Fruit fly (Drosophila melanogaster) whole organism, embryonic: ENCODE results near the gene CG5071.

Experiments used
- Antp ChIP-seq: fragments of 200-800 bp; sonication (Bioruptor generic); optimal IDR thresholded peaks from 3 replicates; lab custom pipeline; 2016; ENCODE audit warnings: missing biosample characterization, missing genetic modification characterization
- Atf6 ChIP-seq: fragments of 200-800 bp; sonication (Bioruptor generic); IDR thresholded peaks from 2 replicates; pipeline ENCODE4 v1.3.6; 2022; ENCODE audit warnings: missing biosample characterization, missing genetic modification characterization
- B-H2 ChIP-seq: fragments of 200-800 bp; sonication (Bioruptor generic); optimal IDR thresholded peaks from 2 replicates; lab custom pipeline; 2018; ENCODE audit warnings: missing biosample characterization, mild to moderate bottlenecking, missing genetic modification characterization
- Bdp1 ChIP-seq: fragments of 200-800 bp; sonication (Bioruptor generic); optimal IDR thresholded peaks from 3 replicates; lab custom pipeline; 2016; ENCODE audit warnings: missing biosample characterization, missing genetic modification characterization
- Blimp-1 ChIP-seq: fragments of 200-800 bp; sonication (Bioruptor generic); optimal IDR thresholded peaks from 3 replicates; lab custom pipeline; 2018; ENCODE audit warnings: missing biosample characterization, missing genetic modification characterization, mild to moderate bottlenecking, moderate library complexity, missing genetic modification reagents
- CG10147 ChIP-seq: fragments of 200-800 bp; sonication (Bioruptor generic); optimal IDR thresholded peaks from 2 replicates; lab custom pipeline; 2019; ENCODE audit warnings: missing biosample characterization, mild to moderate bottlenecking, missing genetic modification characterization, moderate library complexity
- CG1024 ChIP-seq: fragments of 200-800 bp; sonication (Bioruptor generic); IDR thresholded peaks from 2 replicates; pipeline ENCODE4 v1.3.6; 2022; ENCODE audit warnings: missing biosample characterization, missing genetic modification characterization
- CG10654 ChIP-seq: fragments of 200-800 bp; sonication (Bioruptor generic); optimal IDR thresholded peaks from 2 replicates; lab custom pipeline; 2016; ENCODE audit warnings: missing biosample characterization, missing genetic modification characterization
- CG10979 ChIP-seq: fragments of 200-800 bp; sonication (Bioruptor generic); optimal IDR thresholded peaks from 2 replicates; lab custom pipeline; 2018; ENCODE audit warnings: missing biosample characterization, mild to moderate bottlenecking, missing genetic modification characterization, moderate library complexity
- CG11504 ChIP-seq: fragments of 200-800 bp; sonication (Bioruptor generic); optimal IDR thresholded peaks from 3 replicates; lab custom pipeline; 2019; ENCODE audit warnings: missing biosample characterization, mild to moderate bottlenecking, missing genetic modification characterization, moderate library complexity
- CG13424 ChIP-seq: fragments of 200-800 bp; sonication (Bioruptor generic); optimal IDR thresholded peaks from 2 replicates; lab custom pipeline; 2019; ENCODE audit warnings: missing biosample characterization, mild to moderate bottlenecking, missing genetic modification characterization, moderate library complexity
- CG14014 ChIP-seq: fragments of 200-800 bp; sonication (Bioruptor generic); IDR thresholded peaks from 2 replicates; pipeline ENCODE4 v1.3.6; 2022; ENCODE audit warnings: missing biosample characterization, missing genetic modification characterization
- CG15269 ChIP-seq: fragments of 200-800 bp; sonication (Bioruptor generic); optimal IDR thresholded peaks from 2 replicates; lab custom pipeline; 2018; ENCODE audit warnings: missing biosample characterization, mild to moderate bottlenecking, missing genetic modification characterization, moderate library complexity
- CG1529 ChIP-seq: fragments of 200-800 bp; sonication (Bioruptor generic); optimal IDR thresholded peaks from 3 replicates; lab custom pipeline; 2018; ENCODE audit warnings: missing biosample characterization, missing genetic modification characterization
- CG17359 ChIP-seq: fragments of 200-800 bp; sonication (Bioruptor generic); optimal IDR thresholded peaks from 3 replicates; lab custom pipeline; 2018; ENCODE audit warnings: missing biosample characterization, mild to moderate bottlenecking, missing genetic modification characterization, moderate library complexity
- CG17829 ChIP-seq: fragments of 200-800 bp; optimal IDR thresholded peaks from 2 replicates; lab custom pipeline; 2019; ENCODE audit warnings: missing biosample characterization, mild to moderate bottlenecking, missing genetic modification characterization, moderate library complexity
- CG31365 ChIP-seq: fragments of 200-800 bp; sonication (Bioruptor generic); optimal IDR thresholded peaks from 2 replicates; lab custom pipeline; 2018; ENCODE audit warnings: missing biosample characterization, mild to moderate bottlenecking, missing genetic modification characterization
- CG32772 ChIP-seq: fragments of 200-800 bp; sonication (Bioruptor generic); IDR thresholded peaks from 2 replicates; pipeline ENCODE4 v1.3.6; 2022; ENCODE audit warnings: missing biosample characterization, missing genetic modification characterization
- CG8388 ChIP-seq: fragments of 200-800 bp; sonication (Bioruptor generic); optimal IDR thresholded peaks from 2 replicates; lab custom pipeline; 2019; ENCODE audit warnings: missing biosample characterization, mild to moderate bottlenecking, missing genetic modification characterization, moderate library complexity
- CG8478 ChIP-seq: fragments of >200 bp; optimal IDR thresholded peaks from 2 replicates; lab custom pipeline; 2018
- CHES-1-like ChIP-seq: fragments of 200-800 bp; sonication (Bioruptor generic); optimal IDR thresholded peaks from 2 replicates; lab custom pipeline; 2016; ENCODE audit warnings: missing biosample characterization, missing genetic modification characterization
- Dip3 ChIP-seq: fragments of 200-800 bp; sonication (Bioruptor generic); optimal IDR thresholded peaks from 3 replicates; lab custom pipeline; 2016; ENCODE audit warnings: missing biosample characterization, missing genetic modification characterization
- Ets65A ChIP-seq: fragments of 200-800 bp; sonication (Bioruptor generic); peaks from one replicate; lab custom pipeline; 2016; ENCODE audit warnings: missing biosample characterization, missing genetic modification characterization
- Fer1 ChIP-seq: fragments of 200-800 bp; sonication (Bioruptor generic); optimal IDR thresholded peaks from 2 replicates; lab custom pipeline; 2017; ENCODE audit warnings: missing biosample characterization, mild to moderate bottlenecking, missing genetic modification characterization
- H2.0 ChIP-seq: fragments of 200-800 bp; sonication (Bioruptor generic); IDR thresholded peaks from 2 replicates; pipeline ENCODE4 v1.3.6; 2022; ENCODE audit warnings: missing biosample characterization, missing genetic modification characterization
- Nf-YB ChIP-seq: fragments of 200-800 bp; sonication (Bioruptor generic); optimal IDR thresholded peaks from 3 replicates; lab custom pipeline; 2019; ENCODE audit warnings: missing biosample characterization, mild to moderate bottlenecking, missing genetic modification characterization, moderate library complexity
- Pdp1 ChIP-seq, 2 experiments: fragments of 200-800 bp; sonication (Bioruptor generic); optimal IDR thresholded peaks; 3 replicates each; lab custom pipeline; 2016; ENCODE audit warnings: missing biosample characterization in 2 of 2, missing genetic modification characterization in 2 of 2, mild to moderate bottlenecking in 1 of 2, moderate library complexity in 1 of 2
- Spps ChIP-seq: fragments of 200-800 bp; sonication (Bioruptor generic); optimal IDR thresholded peaks from 2 replicates; lab custom pipeline; 2018; ENCODE audit warnings: missing biosample characterization, mild to moderate bottlenecking, missing genetic modification characterization
- Ssrp ChIP-seq: fragments of 200-800 bp; sonication (Bioruptor generic); optimal IDR thresholded peaks from 2 replicates; lab custom pipeline; 2018; ENCODE audit warnings: missing biosample characterization, mild to moderate bottlenecking, missing genetic modification characterization, moderate library complexity
- Taf1 ChIP-seq: fragments of 200-800 bp; sonication (Bioruptor generic); IDR thresholded peaks from 2 replicates; pipeline ENCODE4 v1.3.6; 2022; ENCODE audit warnings: missing biosample characterization, missing genetic modification characterization
- Xrp1 ChIP-seq: fragments of 200-800 bp; sonication (Bioruptor generic); IDR thresholded peaks from 2 replicates; pipeline ENCODE4 v1.3.6; 2022; ENCODE audit warnings: missing biosample characterization, missing genetic modification characterization
- abd-A ChIP-seq: fragments of 200-800 bp; sonication (Bioruptor generic); optimal IDR thresholded peaks from 3 replicates; lab custom pipeline; 2019; ENCODE audit warnings: missing biosample characterization, mild to moderate bottlenecking, missing genetic modification characterization, moderate library complexity
- bsh ChIP-seq, 2 experiments: fragments of 200-800 bp; sonication (Bioruptor generic); optimal IDR thresholded peaks; 2 replicates each; lab custom pipeline; 2017 to 2018; ENCODE audit warnings: mild to moderate bottlenecking in 2 of 2, missing biosample characterization in 2 of 2, missing genetic modification characterization in 2 of 2, moderate library complexity in 1 of 2
- cas ChIP-seq: fragments of 200-800 bp; sonication (Bioruptor generic); IDR thresholded peaks from 2 replicates; pipeline ENCODE4 v1.3.6; 2022; ENCODE audit warnings: missing biosample characterization, missing genetic modification characterization
- caup ChIP-seq: fragments of 200-800 bp; sonication (Bioruptor generic); optimal IDR thresholded peaks from 3 replicates; lab custom pipeline; 2017; ENCODE audit warnings: missing biosample characterization, mild to moderate bottlenecking, missing genetic modification characterization, moderate library complexity; ENCODE audit not compliant: severe bottlenecking
- dmrt99B ChIP-seq: fragments of 200-800 bp; sonication (Bioruptor generic); optimal IDR thresholded peaks from 2 replicates; lab custom pipeline; 2018; ENCODE audit warnings: missing biosample characterization, mild to moderate bottlenecking, missing genetic modification characterization, moderate library complexity
- gem ChIP-seq: fragments of 200-800 bp; sonication (Bioruptor generic); optimal IDR thresholded peaks from 2 replicates; lab custom pipeline; 2019; ENCODE audit warnings: missing biosample characterization, mild to moderate bottlenecking, missing genetic modification characterization, moderate library complexity
- gsb-n ChIP-seq: fragments of 200-800 bp; sonication (Bioruptor generic); optimal IDR thresholded peaks from 3 replicates; lab custom pipeline; 2018; ENCODE audit warnings: missing biosample characterization, mild to moderate bottlenecking, missing genetic modification characterization
- hkb ChIP-seq, 2 experiments: fragments of 200-800 bp in 1 of 2; fragments of >200 bp in 1 of 2; sonication (Bioruptor generic) in 1 of 2; IDR thresholded peaks in 1 of 2; optimal IDR thresholded peaks in 1 of 2; 2 replicates each; pipeline versions ENCODE4 v1.3.6 to Lab custom; 2017 to 2022; ENCODE audit warnings: missing biosample characterization in 1 of 2, missing genetic modification characterization in 1 of 2
- jumu ChIP-seq: fragments of 200-800 bp; sonication (Bioruptor generic); optimal IDR thresholded peaks from 3 replicates; lab custom pipeline; 2016; ENCODE audit warnings: missing biosample characterization, missing genetic modification characterization
- ranshi ChIP-seq: fragments of 200-800 bp; sonication (Bioruptor generic); IDR thresholded peaks from 2 replicates; pipeline ENCODE4 v1.3.6; 2022; ENCODE audit warnings: missing biosample characterization, missing genetic modification characterization
- row ChIP-seq: fragments of 200-800 bp; sonication (Bioruptor generic); IDR thresholded peaks from 3 replicates; pipeline ENCODE4 v1.3.6; 2022; ENCODE audit warnings: missing biosample characterization, missing genetic modification characterization
- run ChIP-seq: fragments of 200-800 bp; sonication (Bioruptor generic); optimal IDR thresholded peaks from 3 replicates; lab custom pipeline; 2018; ENCODE audit warnings: missing biosample characterization, mild to moderate bottlenecking, missing genetic modification characterization
- sisA ChIP-seq: fragments of 200-800 bp; sonication (Bioruptor generic); IDR thresholded peaks from 2 replicates; pipeline ENCODE4 v1.3.6; 2022; ENCODE audit warnings: missing biosample characterization, missing genetic modification characterization
- so ChIP-seq: fragments of 200-800 bp; sonication (Bioruptor generic); IDR thresholded peaks from 3 replicates; pipeline ENCODE4 v1.3.6; 2022; ENCODE audit warnings: missing biosample characterization, missing genetic modification characterization
- trem ChIP-seq: fragments of 200-800 bp; optimal IDR thresholded peaks from 3 replicates; lab custom pipeline; 2019; ENCODE audit warnings: missing biosample characterization, mild to moderate bottlenecking, missing genetic modification characterization, moderate library complexity
- ttk ChIP-seq: fragments of 200-800 bp; sonication (Bioruptor generic); IDR thresholded peaks from 2 replicates; pipeline ENCODE4 v2.1.2; 2022; ENCODE audit warnings: missing biosample characterization, missing genetic modification characterization
- unpg ChIP-seq: fragments of 200-800 bp; sonication (Bioruptor generic); optimal IDR thresholded peaks from 3 replicates; lab custom pipeline; 2018; ENCODE audit warnings: missing biosample characterization, mild to moderate bottlenecking, missing genetic modification characterization, moderate library complexity
- vnd ChIP-seq: fragments of 200-800 bp; sonication (Bioruptor generic); IDR thresholded peaks from 3 replicates; pipeline ENCODE4 v1.3.6; 2022; ENCODE audit warnings: missing biosample characterization, missing genetic modification characterization; ENCODE audit not compliant: partially characterized antibody
- yki ChIP-seq: fragments of >200 bp; optimal IDR thresholded peaks from 3 replicates; lab custom pipeline; 2018

Gene CG5071

dm6 chr3R:25630541-25630940 lies 12.3 kb downstream of the CG5071 start:
- TF ChIP-seq Bdp1 (no peak), Spps (tag; lab: Kevin White, UChicago) (peak; percentile 10), Nf-YB (GFP tag; lab: Kevin White, UChicago) (no peak), Antp (GFP tag; lab: Kevin White, UChicago) (no peak), CG31365 (tag; lab: Kevin White, UChicago) (no peak), CG32772 (GFP tag; lab: Robert Waterston, UW) (0 out of 2 replicates have a peak, but pooled peaks have one; percentile 26), H2.0 (GFP tag; lab: Robert Waterston, UW) (0 out of 2 replicates have a peak, but pooled peaks have one; percentile 17), cas (no peak), CG1024 (no peak), gem (tag; lab: Kevin White, UChicago) (peak; percentile 67), B-H2 (GFP tag; lab: Kevin White, UChicago) (no peak), ranshi (GFP tag; lab: Robert Waterston, UW) (peak; percentile 34; the same call in 1 of the 2 replicates), yki (lab: Kevin White, UChicago) (no peak), Ssrp (tag; lab: Kevin White, UChicago) (peak; percentile 32), caup (GFP tag; lab: Kevin White, UChicago) (no peak), Dip3 (GFP tag; lab: Kevin White, UChicago) (no peak), sisA (GFP tag; lab: Robert Waterston, UW) (peak; percentile 23; the same call in 1 of the 2 replicates), unpg (peak; percentile 62), Atf6 (peak; percentile 17; the same call in 1 of the 2 replicates), Pdp1 (GFP tag; optimal IDR thresholded peaks at IDR 0.05; lab: Kevin White, UChicago) (no peak), ttk (GFP tag; lab: Robert Waterston, UW) (0 out of 2 replicates have a peak, but pooled peaks have one; percentile 16), bsh (GFP tag; optimal IDR thresholded peaks at IDR 0.05; lab: Kevin White, UChicago) (peak in 1 of 2 experiments; percentile 55), CG13424 (peak; percentile 20), CG10979 (tag; lab: Kevin White, UChicago) (peak; percentile 19), CG15269 (tag; lab: Kevin White, UChicago) (peak; percentile 52), CG10147 (GFP tag; lab: Kevin White, UChicago) (peak; percentile 25), jumu (GFP tag; lab: Kevin White, UChicago) (no peak), Taf1 (GFP tag; lab: Robert Waterston, UW) (no peak), so (GFP tag; lab: Robert Waterston, UW) (peak; percentile 11; the same call in 1 of the 3 replicates), gsb-n (peak; percentile 11), CG11504 (peak; percentile 49), CG17359 (tag; lab: Kevin White, UChicago) (peak; percentile 43), CG8478 (lab: Kevin White, UChicago) (no peak), Xrp1 (GFP tag; lab: Robert Waterston, UW) (peak; percentile 48; the same call in 1 of the 2 replicates), vnd (no peak), CG8388 (GFP tag; lab: Kevin White, UChicago) (peak; percentile 16), CHES-1-like (GFP tag; lab: Kevin White, UChicago) (no peak), CG14014 (0 out of 2 replicates have a peak, but pooled peaks have one; percentile 24), hkb (optimal IDR thresholded peaks at IDR 0.05; lab: Kevin White, UChicago) (no peak), hkb (GFP tag; IDR thresholded peaks at IDR 0.05; lab: Robert Waterston, UW) (0 out of 2 replicates have a peak, but pooled peaks have one; percentile 7), trem (peak; percentile 10), CG1529 (GFP tag; lab: Kevin White, UChicago) (no peak), Ets65A (peak; percentile 63), dmrt99B (tag; lab: Kevin White, UChicago) (peak; percentile 58), row (GFP tag; lab: Robert Waterston, UW) (peak; percentile 55), CG17829 (tag; lab: Kevin White, UChicago) (peak; percentile 11), CG10654 (GFP tag; lab: Kevin White, UChicago) (no peak), abd-A (tag; lab: Kevin White, UChicago) (no peak), run (no peak), Blimp-1 (GFP tag; lab: Kevin White, UChicago) (peak; percentile 53), Fer1 (GFP tag; lab: Kevin White, UChicago) (peak; percentile 25)
